Worm (Caenorhabditis elegans) whole organism, L4 larva: ENCODE results near the gene C29E4.17.

Source experiments
- ZK337.2 ChIP-seq: fragments of 200-800 bp; sonication (Bioruptor generic); IDR thresholded peaks from 2 replicates; pipeline ENCODE4 v1.3.6; 2022; ENCODE audit warnings: missing genetic modification reagents, missing genetic modification characterization, missing compliant biosample characterization
- ceh-28 ChIP-seq: fragments of 150-350 bp; optimal IDR thresholded peaks from 2 replicates; lab custom pipeline; 2014; ENCODE audit warnings: missing biosample characterization, missing genetic modification reagents, missing genetic modification characterization
- dve-1 ChIP-seq: sonication (generic microtip); optimal IDR thresholded peaks from 2 replicates; lab custom pipeline; 2017; ENCODE audit warnings: antibody characterized with exemption, mild to moderate bottlenecking, missing genetic modification characterization, missing compliant biosample characterization; ENCODE audit not compliant: insufficient read depth
- egl-27 ChIP-seq: sonication (generic microtip); optimal IDR thresholded peaks from 3 replicates; lab custom pipeline; 2017; ENCODE audit warnings: missing biosample characterization, missing genetic modification reagents, missing genetic modification characterization
- fos-1 ChIP-seq: fragments of 150-350 bp; optimal IDR thresholded peaks from 2 replicates; lab custom pipeline; 2014; ENCODE audit warnings: missing biosample characterization, missing genetic modification characterization
- lin-38 ChIP-seq: fragments of 200-800 bp; sonication (Bioruptor generic); IDR thresholded peaks from 2 replicates; pipeline ENCODE4 v1.3.6; 2022; ENCODE audit warnings: missing genetic modification reagents, missing genetic modification characterization, missing compliant biosample characterization
- pha-4 ChIP-seq, 2 experiments: fragments of 150-350 bp in 1 of 2; fragments of 200-800 bp in 1 of 2; sonication (Bioruptor generic) in 1 of 2; IDR thresholded peaks in 1 of 2; optimal IDR thresholded peaks in 1 of 2; 2 replicates each; pipeline versions ENCODE4 v1.3.6 to Lab custom; 2014 to 2022; ENCODE audit warnings: missing genetic modification characterization in 2 of 2, missing genetic modification reagents in 2 of 2, missing biosample characterization in 1 of 2, missing compliant biosample characterization in 1 of 2
- pqm-1 ChIP-seq: sonication (generic microtip); optimal IDR thresholded peaks from 2 replicates; lab custom pipeline; 2017; ENCODE audit warnings: missing biosample characterization, missing genetic modification characterization
- snpc-4 ChIP-seq: fragments of 150-350 bp; optimal IDR thresholded peaks from 2 replicates; lab custom pipeline; 2014; ENCODE audit warnings: missing biosample characterization, missing genetic modification characterization
- unc-39 ChIP-seq: sonication (generic microtip); optimal IDR thresholded peaks from 2 replicates; lab custom pipeline; 2017; ENCODE audit warnings: missing biosample characterization, missing genetic modification characterization
- unc-62 ChIP-seq, 3 experiments: fragments of 150-350 bp in 1 of 3; sonication (generic microtip); optimal IDR thresholded peaks in 2 of 3; peaks in 1 of 3; 1 replicate in 1 of 3; 2 replicates in 2 of 3; lab custom pipeline; 2014 to 2017; ENCODE audit warnings: missing biosample characterization in 3 of 3, missing genetic modification characterization in 3 of 3, missing genetic modification reagents in 3 of 3, missing genotype in 1 of 3

DNA sequence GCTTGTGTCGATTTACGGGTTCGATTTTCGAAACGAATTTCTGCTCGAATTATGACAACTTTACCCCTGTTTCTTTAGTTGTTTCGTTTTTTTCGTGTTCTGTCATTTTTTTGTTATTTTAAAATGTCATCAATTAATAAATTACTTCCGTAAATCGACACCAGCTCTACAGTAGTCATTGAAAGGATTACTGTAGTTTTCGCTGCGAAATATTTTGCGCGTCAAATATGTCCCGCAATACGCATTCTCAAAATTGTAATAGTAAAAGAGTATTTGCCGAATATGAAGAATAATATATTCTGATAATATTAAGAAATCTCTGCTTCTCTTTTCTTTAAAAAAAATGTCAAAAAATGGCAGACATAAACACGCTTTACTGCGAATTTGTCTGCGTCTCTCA lies 29.1 kb upstream of the C29E4.17 start:
- TF ChIP-seq unc-62 (GFP tag; optimal IDR thresholded peaks at IDR 0.05 in 1 of 2; lab: Kevin White, UChicago): no peak
- no peak for TF ChIP-seq unc-62 (tag; optimal IDR thresholded peaks at IDR 0.05; lab: Kevin White, UChicago)
- no peak for TF ChIP-seq pqm-1 (tag; lab: Kevin White, UChicago)
- no peak for TF ChIP-seq unc-39
- TF ChIP-seq fos-1 (tag; lab: Kevin White, UChicago): no peak
- TF ChIP-seq ZK337.2: no peak
- no peak for TF ChIP-seq snpc-4
- TF ChIP-seq egl-27: no peak
- TF ChIP-seq ceh-28 (tag; lab: Kevin White, UChicago): no peak
- TF ChIP-seq dve-1 (tag; lab: Kevin White, UChicago): no peak
- TF ChIP-seq pha-4 (GFP tag; IDR thresholded peaks at IDR 0.05; lab: Robert Waterston, UW): no peak
- TF ChIP-seq pha-4 (tag; optimal IDR thresholded peaks at IDR 0.05; lab: Kevin White, UChicago): no peak
- no peak for TF ChIP-seq lin-38 (GFP tag; lab: Robert Waterston, UW)
